Worm (Caenorhabditis elegans): ENCODE data around the gene D1005.2.

Gene D1005.2

DNA sequence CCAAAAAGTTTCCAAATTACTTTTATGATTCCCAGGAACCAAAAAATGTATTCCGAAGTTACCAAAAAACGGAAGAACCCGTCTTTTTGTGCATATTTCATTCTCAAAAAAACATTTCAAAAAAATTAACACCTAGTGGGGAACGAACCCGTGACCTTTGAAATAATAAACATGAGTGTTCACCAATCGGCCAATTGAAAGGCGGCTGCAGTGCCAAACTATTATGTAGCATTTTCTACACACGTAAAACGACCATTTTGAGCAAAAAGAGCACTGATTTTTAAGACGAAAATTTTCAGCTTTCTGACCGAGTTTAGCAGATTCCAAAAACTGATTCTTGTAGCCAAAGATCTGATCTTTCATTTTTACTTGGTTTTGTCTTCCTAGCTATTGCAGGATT, 32.2 kb downstream of the D1005.2 start:
- TF ChIP-seq unc-62 (GFP tag; optimal IDR thresholded peaks at IDR 0.05) (no peak), pha-4 (tag; optimal IDR thresholded peaks at IDR 0.05) (no peak), nhr-237 (tag; optimal IDR thresholded peaks at IDR 0.05) (no peak), mab-5 (tag; optimal IDR thresholded peaks at IDR 0.05) (no peak), M03D4.4 (tag; optimal IDR thresholded peaks at IDR 0.05) (no peak), ceh-43 (GFP tag; optimal IDR thresholded peaks at IDR 0.05) (no peak), unc-120 (tag; optimal IDR thresholded peaks at IDR 0.05; ENCODE audit: poor library complexity, severe bottlenecking) (no peak), unc-39 (tag; optimal IDR thresholded peaks at IDR 0.05) (no peak), mls-2 (tag; optimal IDR thresholded peaks at IDR 0.05) (no peak), flh-1 (GFP tag; optimal IDR thresholded peaks at IDR 0.05) (no peak)

- TF ChIP-seq cnd-1 (tag; optimal IDR thresholded peaks at IDR 0.05) (no peak), tbx-8 (GFP tag; optimal IDR thresholded peaks at IDR 0.05) (no peak), unc-62 (GFP tag; optimal IDR thresholded peaks at IDR 0.05) (no peak), ceh-39 (tag; optimal IDR thresholded peaks at IDR 0.05) (no peak)
These were observed 33.4 kb downstream of the D1005.2 start for ce11 chrX:1492174-1492573.

DNA sequence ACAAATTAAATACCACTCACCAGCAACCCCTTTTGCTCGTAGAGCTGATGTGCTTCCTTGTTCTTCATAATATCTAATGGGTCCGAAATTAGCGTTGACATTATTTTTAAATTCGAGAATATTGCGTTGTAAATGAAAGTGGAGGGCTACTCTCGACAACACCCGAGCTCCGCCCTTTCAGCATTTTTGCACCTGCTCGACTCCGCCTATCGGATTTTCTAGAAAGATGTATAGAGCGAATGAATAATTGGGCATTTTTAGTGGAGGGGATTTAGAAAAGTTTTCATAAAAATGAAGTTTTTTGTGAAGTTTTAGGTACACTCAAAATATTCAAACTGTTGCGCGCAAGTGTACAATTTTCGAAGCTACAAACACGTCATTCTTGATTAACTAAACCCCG, 35.4 kb downstream of the D1005.2 start, which contains the start of gene F09E10.5:
Gene F09E10.5, minus strand, starts transcription at position 101 of the 400 bp plus-strand sequence.
- TF ChIP-seq ceh-39 (tag; optimal IDR thresholded peaks at IDR 0.05) (no peak), lsy-2 (tag; optimal IDR thresholded peaks at IDR 0.05) (no peak)

- TF ChIP-seq pha-4 (tag; optimal IDR thresholded peaks at IDR 0.05) (no peak), sem-2 (GFP tag; optimal IDR thresholded peaks at IDR 0.05) (no peak), unc-62 (GFP tag; optimal IDR thresholded peaks at IDR 0.05) (no peak)
These were observed 37.2 kb downstream of the D1005.2 start for ce11 chrX:1495980-1496379.

- no peak for TF ChIP-seq M03D4.4 (tag; optimal IDR thresholded peaks at IDR 0.05)
- no peak for TF ChIP-seq mls-2 (tag; optimal IDR thresholded peaks at IDR 0.05)
- no peak for TF ChIP-seq blmp-1 (tag; optimal IDR thresholded peaks at IDR 0.05)
- TF ChIP-seq nhr-237 (tag; optimal IDR thresholded peaks at IDR 0.05), result no peak
- TF ChIP-seq zip-8 (tag; optimal IDR thresholded peaks at IDR 0.05), result no peak
- TF ChIP-seq mep-1 (tag; optimal IDR thresholded peaks at IDR 0.05), result no peak
- TF ChIP-seq ham-2 (GFP tag; optimal IDR thresholded peaks at IDR 0.05), result no peak
- TF ChIP-seq nhr-2 (tag; optimal IDR thresholded peaks at IDR 0.05), result no peak
- no peak for TF ChIP-seq ztf-11 (tag; optimal IDR thresholded peaks at IDR 0.05)
- no peak for TF ChIP-seq nhr-12 (tag; optimal IDR thresholded peaks at IDR 0.05)
- no peak for TF ChIP-seq flh-1 (GFP tag; optimal IDR thresholded peaks at IDR 0.05)
These were observed 38.8 kb downstream of the D1005.2 start, which contains the start of gene F09E10.6 for ce11 chrX:1497581-1497980. TSS of gene F09E10.6 (minus strand) at chrX:1497681.

DNA sequence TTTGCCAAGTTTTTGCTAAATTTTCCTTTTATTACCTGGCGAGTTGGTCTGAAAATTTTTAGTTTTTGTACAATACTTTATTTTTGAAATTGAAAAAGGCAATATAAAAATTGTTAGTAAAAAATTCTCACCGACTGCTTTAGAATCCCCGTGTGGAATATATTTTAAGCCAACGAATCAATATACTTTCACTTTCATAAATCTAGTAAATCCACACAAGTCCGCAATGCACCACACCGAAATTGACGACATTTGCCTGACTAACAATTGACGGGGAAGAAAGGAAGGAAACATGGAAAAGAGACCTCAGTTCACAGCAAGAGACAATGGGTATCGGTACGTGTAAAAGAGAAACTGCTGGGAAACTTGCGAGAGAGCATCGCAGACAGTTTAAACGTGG, 40.7 kb downstream of the D1005.2 start:
- TF ChIP-seq zip-8 (tag; optimal IDR thresholded peaks at IDR 0.05) (no peak), blmp-1 (tag; optimal IDR thresholded peaks at IDR 0.05) (peak; percentile 53)

ce11 chrX:1501752-1502151, 42.9 kb downstream of the D1005.2 start, which contains the start of gene F09E10.7:
TSS of gene F09E10.7 (minus strand) at chrX:1501852.
- no peak for TF ChIP-seq lsy-2 (tag; optimal IDR thresholded peaks at IDR 0.05)
- TF ChIP-seq drap-1 (GFP tag; optimal IDR thresholded peaks at IDR 0.05), result no peak
- TF ChIP-seq ceh-39 (tag; optimal IDR thresholded peaks at IDR 0.05), result no peak
- TF ChIP-seq lin-32 (GFP tag; optimal IDR thresholded peaks at IDR 0.05), result no peak
- TF ChIP-seq unc-120 (tag; optimal IDR thresholded peaks at IDR 0.05; ENCODE audit: poor library complexity, severe bottlenecking), result no peak
- no peak for TF ChIP-seq nhr-12 (tag; optimal IDR thresholded peaks at IDR 0.05)
- no peak for TF ChIP-seq ceh-83 (GFP tag; optimal IDR thresholded peaks at IDR 0.05)
- no peak for TF ChIP-seq lin-13 (tag; optimal IDR thresholded peaks at IDR 0.05)
- TF ChIP-seq ham-2 (GFP tag; optimal IDR thresholded peaks at IDR 0.05), result no peak

DNA sequence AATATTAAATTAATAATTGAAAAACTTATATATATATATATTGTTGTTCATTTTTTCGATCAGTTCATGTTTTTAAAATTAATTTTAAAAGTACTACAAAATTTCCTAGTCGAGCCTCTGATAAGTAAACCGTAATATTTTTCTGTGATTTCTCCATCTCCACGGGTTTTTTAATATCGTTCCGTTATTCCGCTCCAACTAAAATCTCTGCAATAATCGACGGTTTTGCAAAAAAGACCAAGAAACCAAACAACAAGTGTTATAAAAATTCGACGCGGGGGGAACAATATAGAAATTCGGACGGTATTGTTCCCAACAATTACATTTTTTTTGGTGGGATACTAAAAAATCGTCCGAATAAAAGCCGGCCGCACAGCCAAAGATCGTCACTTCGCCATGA, 43.7 kb downstream of the D1005.2 start, which contains the start of gene F09E10.1:
Gene F09E10.1, plus strand, starts transcription at position 301 of the 400 bp plus-strand sequence.
- no peak for TF ChIP-seq mep-1 (tag; optimal IDR thresholded peaks at IDR 0.05)
- TF ChIP-seq nhr-237 (tag; optimal IDR thresholded peaks at IDR 0.05), result no peak
- no peak for TF ChIP-seq sem-2 (GFP tag; optimal IDR thresholded peaks at IDR 0.05)
- TF ChIP-seq ztf-11 (tag; optimal IDR thresholded peaks at IDR 0.05), result no peak
- no peak for TF ChIP-seq pha-4 (tag; optimal IDR thresholded peaks at IDR 0.05)
- no peak for TF ChIP-seq unc-120 (tag; optimal IDR thresholded peaks at IDR 0.05; ENCODE audit: poor library complexity, severe bottlenecking)
- no peak for TF ChIP-seq hlh-1 (tag; optimal IDR thresholded peaks at IDR 0.05)
- TF ChIP-seq sptf-1 (tag; optimal IDR thresholded peaks at IDR 0.05), result no peak
- TF ChIP-seq flh-1 (GFP tag; optimal IDR thresholded peaks at IDR 0.05), result no peak
- no peak for TF ChIP-seq nhr-12 (tag; optimal IDR thresholded peaks at IDR 0.05)
- TF ChIP-seq lsy-2 (tag; optimal IDR thresholded peaks at IDR 0.05), result no peak
- TF ChIP-seq unc-39 (tag; optimal IDR thresholded peaks at IDR 0.05), result no peak
- no peak for TF ChIP-seq ceh-39 (tag; optimal IDR thresholded peaks at IDR 0.05)
